Fruit fly (Drosophila melanogaster): ENCODE data around the gene Usp39.

- no peak for TF ChIP-seq CG13204 (GFP tag; optimal IDR thresholded peaks at IDR 0.05)
- TF ChIP-seq D1 (tag; optimal IDR thresholded peaks at IDR 0.05): no peak
- TF ChIP-seq rn (GFP tag; IDR thresholded peaks at IDR 0.05): no peak
- no peak for TF ChIP-seq CG14655 (GFP tag; optimal IDR thresholded peaks at IDR 0.05)
- TF ChIP-seq Pif1A (GFP tag; optimal IDR thresholded peaks at IDR 0.05): no peak
- no peak for TF ChIP-seq CG34367 (tag; optimal IDR thresholded peaks at IDR 0.05)
- no peak for TF ChIP-seq CG12605 (GFP tag; IDR thresholded peaks at IDR 0.05)
- TF ChIP-seq EcR (GFP tag; optimal IDR thresholded peaks at IDR 0.05): no peak
- TF ChIP-seq CG8159 (tag; optimal IDR thresholded peaks at IDR 0.05): no peak
- no peak for TF ChIP-seq Snoo (tag; optimal IDR thresholded peaks at IDR 0.05)
- no peak for TF ChIP-seq CG9948 (tag; optimal IDR thresholded peaks at IDR 0.05)
- TF ChIP-seq CG15710 (tag; optimal IDR thresholded peaks at IDR 0.05): no peak
- TF ChIP-seq CG10348 (GFP tag; IDR thresholded peaks at IDR 0.05): no peak
- no peak for TF ChIP-seq Pif1B (GFP tag; optimal IDR thresholded peaks at IDR 0.05)
These were observed 43.0 kb downstream of the Usp39 start for dm6 chrX:18900958-18901357.
